Fruit fly (Drosophila melanogaster): ENCODE results near the gene Mst36Fa.

Gene Mst36Fa

DNA sequence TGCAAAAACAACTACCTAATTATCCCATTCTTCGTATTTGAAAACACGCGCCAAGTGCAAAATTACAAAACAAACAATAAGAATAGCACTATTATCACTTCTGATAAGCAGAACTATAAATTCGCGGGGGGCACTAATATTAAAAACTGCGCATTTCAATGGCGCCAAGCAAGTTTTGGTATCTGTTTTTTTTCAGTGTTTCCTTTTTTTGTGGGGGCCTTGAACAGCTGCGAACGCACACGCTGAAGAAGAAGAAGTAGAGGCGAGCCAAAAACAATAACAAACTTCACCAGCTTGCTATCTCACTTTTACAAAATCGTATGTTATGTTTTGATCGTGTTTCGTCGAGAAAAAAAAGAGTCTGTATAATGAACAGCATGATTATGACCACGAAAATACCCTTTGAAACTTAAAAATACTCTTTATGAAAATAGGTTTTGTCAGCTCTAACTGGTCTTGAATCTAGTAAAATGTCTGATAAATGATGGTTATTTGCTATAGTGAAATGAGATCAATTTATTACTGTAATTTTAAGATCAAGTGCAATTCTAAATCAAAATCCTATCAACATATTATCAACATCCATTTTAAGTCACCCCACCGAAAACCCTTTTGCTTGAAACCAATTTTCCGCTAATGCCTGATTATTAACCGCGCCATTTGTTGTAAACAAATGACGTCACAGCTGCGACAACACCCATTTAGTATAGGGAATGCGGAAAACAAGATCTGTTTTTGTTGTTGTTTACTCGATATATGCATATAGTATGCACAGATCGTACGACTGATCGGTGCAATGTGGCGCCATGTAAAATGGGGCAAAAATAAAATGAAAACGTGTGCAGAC is 17.3 kb upstream of the Mst36Fa start (continued):
- peak; percentile 24; the same call in 1 of the 2 replicates for TF ChIP-seq onecut (GFP tag; IDR thresholded peaks at IDR 0.05)
- TF ChIP-seq sc (optimal IDR thresholded peaks at IDR 0.05) = no peak
- TF ChIP-seq sc (GFP tag; optimal IDR thresholded peaks at IDR 0.05) = no peak
- no peak for TF ChIP-seq CG1792 (GFP tag; optimal IDR thresholded peaks at IDR 0.05)
- TF ChIP-seq sim (GFP tag; IDR thresholded peaks at IDR 0.05) = no peak; the same call in 1 of the 2 replicates
- peak; percentile 58 for TF ChIP-seq ERR (GFP tag; optimal IDR thresholded peaks at IDR 0.05)
- TF ChIP-seq tna (GFP tag; IDR thresholded peaks at IDR 0.05; ENCODE audit: partially characterized antibody) = no peak
- TF ChIP-seq CG4404 (GFP tag; IDR thresholded peaks at IDR 0.05) = no peak
- TF ChIP-seq Doc3 (GFP tag; IDR thresholded peaks at IDR 0.05; ENCODE audit: partially characterized antibody) = no peak
- no peak for TF ChIP-seq wor (GFP tag; IDR thresholded peaks at IDR 0.05)
- peak; percentile 62 to 65 for TF ChIP-seq Pdp1 (GFP tag; optimal IDR thresholded peaks at IDR 0.05)
- TF ChIP-seq CG11504 (tag; optimal IDR thresholded peaks at IDR 0.05) = peak; percentile 9
- TF ChIP-seq CG7839 (tag; optimal IDR thresholded peaks at IDR 0.05) = peak; percentile 48
- TF ChIP-seq Jarid2 (GFP tag; optimal IDR thresholded peaks at IDR 0.05) = no peak
- TF ChIP-seq CG3726 (GFP tag; IDR thresholded peaks at IDR 0.05) = no peak
- no peak for TF ChIP-seq CG15479 (GFP tag; optimal IDR thresholded peaks at IDR 0.05)
- peak; percentile 15 for TF ChIP-seq CG18476 (GFP tag; optimal IDR thresholded peaks at IDR 0.05)
- TF ChIP-seq C15 (GFP tag; IDR thresholded peaks at IDR 0.05) = no peak
- no peak for TF ChIP-seq CG6654 (GFP tag; optimal IDR thresholded peaks at IDR 0.05)
- no peak for TF ChIP-seq abd-A (tag; optimal IDR thresholded peaks at IDR 0.05)
- TF ChIP-seq pum (GFP tag; optimal IDR thresholded peaks at IDR 0.05) = peak; percentile 27
- peak; percentile 47 for TF ChIP-seq tin (GFP tag; optimal IDR thresholded peaks at IDR 0.05)
- TF ChIP-seq Dbx (GFP tag; IDR thresholded peaks at IDR 0.05) = peak; percentile 72; the same call in 2 of the 3 replicates
- TF ChIP-seq sr (GFP tag; IDR thresholded peaks at IDR 0.05) = peak; percentile 49; the same call in 1 of the 3 replicates
- peak; percentile 70 for TF ChIP-seq CG7556 (GFP tag; optimal IDR thresholded peaks at IDR 0.05)
- peak; percentile 37; the same call in 1 of the 2 replicates for TF ChIP-seq sob (GFP tag; IDR thresholded peaks at IDR 0.05)
- TF ChIP-seq ac (GFP tag; optimal IDR thresholded peaks at IDR 0.05) = no peak
- no peak for TF ChIP-seq z (GFP tag; IDR thresholded peaks at IDR 0.05)
- peak; percentile 74 for TF ChIP-seq Antp (GFP tag; optimal IDR thresholded peaks at IDR 0.05)
- TF ChIP-seq slp2 (GFP tag; optimal IDR thresholded peaks at IDR 0.05) = peak; percentile 36
- peak; percentile 32; the same call in 1 of the 3 replicates for TF ChIP-seq knrl (GFP tag; IDR thresholded peaks at IDR 0.05; ENCODE audit: partially characterized antibody)
- peak; percentile 4 for TF ChIP-seq CG10654 (GFP tag; optimal IDR thresholded peaks at IDR 0.05)
- TF ChIP-seq CG8290 (GFP tag; optimal IDR thresholded peaks at IDR 0.05) = peak; percentile 24
- peak in 1 of 2 experiments; percentile 60 for TF ChIP-seq CG8290 (tag; optimal IDR thresholded peaks at IDR 0.05)
- peak; percentile 16 for TF ChIP-seq Fer3 (tag; optimal IDR thresholded peaks at IDR 0.05)
- peak; percentile 39 for TF ChIP-seq bcd (GFP tag; optimal IDR thresholded peaks at IDR 0.05)
- no peak for TF ChIP-seq CG6683 (GFP tag; optimal IDR thresholded peaks at IDR 0.05)
- no peak for TF ChIP-seq pita (GFP tag; optimal IDR thresholded peaks at IDR 0.05)
- no peak for TF ChIP-seq CG3065 (GFP tag; optimal IDR thresholded peaks at IDR 0.05)
- TF ChIP-seq odd (GFP tag; optimal IDR thresholded peaks at IDR 0.05) = peak; percentile 45
- peak; percentile 44 for TF ChIP-seq CG18011 (GFP tag; optimal IDR thresholded peaks at IDR 0.05)
- peak; percentile 48 for TF ChIP-seq CG13123 (GFP tag; optimal IDR thresholded peaks at IDR 0.05)
- peak; percentile 27 for TF ChIP-seq ab (GFP tag; optimal IDR thresholded peaks at IDR 0.05)
- peak; percentile 5 for TF ChIP-seq CG16815 (GFP tag; optimal IDR thresholded peaks at IDR 0.05)
- peak; percentile 14 for TF ChIP-seq CG10147 (GFP tag; optimal IDR thresholded peaks at IDR 0.05)
- no peak for TF ChIP-seq CG30431 (GFP tag; optimal IDR thresholded peaks at IDR 0.05)
- peak; percentile 52 for TF ChIP-seq CG12769 (tag; optimal IDR thresholded peaks at IDR 0.05)
- peak; percentile 80 for TF ChIP-seq Rfx (GFP tag; IDR thresholded peaks at IDR 0.05)
- peak; percentile 79 for TF ChIP-seq Nf-YA (GFP tag; IDR thresholded peaks at IDR 0.05)

Measured in whole organism, embryonic.